Fruit fly (Drosophila melanogaster): ENCODE data around the gene pad.

pad gene

dm6 chr3R:16337053-16337385 lies 5.1 kb upstream of the pad start (continued):
- TF ChIP-seq YL-1 (GFP tag; optimal IDR thresholded peaks at IDR 0.05) (no peak), ind (GFP tag; optimal IDR thresholded peaks at IDR 0.05) (peak; percentile 41), CG43689 (GFP tag; IDR thresholded peaks at IDR 0.05) (no peak), CG7786 (GFP tag; optimal IDR thresholded peaks at IDR 0.05) (peak; percentile 51), Dek (tag; optimal IDR thresholded peaks at IDR 0.05) (no peak), E2f1 (GFP tag; IDR thresholded peaks at IDR 0.05) (peak; percentile 51), sim (GFP tag; IDR thresholded peaks at IDR 0.05) (peak; percentile 52; the same call in 1 of the 2 replicates), HLH3B (GFP tag; IDR thresholded peaks at IDR 0.05) (peak; percentile 36; the same call in 1 of the 2 replicates), CG17359 (tag; optimal IDR thresholded peaks at IDR 0.05) (peak; percentile 59), aop (GFP tag; IDR thresholded peaks at IDR 0.05) (no peak), CG8281 (tag; optimal IDR thresholded peaks at IDR 0.05) (no peak), Doc3 (GFP tag; IDR thresholded peaks at IDR 0.05; ENCODE audit: partially characterized antibody) (no peak), TFAM (GFP tag; optimal IDR thresholded peaks at IDR 0.05) (peak; percentile 4), CG11093 (GFP tag; IDR thresholded peaks at IDR 0.05) (peak; percentile 52; the same call in 2 of the 3 replicates), CG7357 (GFP tag; IDR thresholded peaks at IDR 0.05) (peak; percentile 33; the same call in 1 of the 3 replicates), CG10274 (GFP tag; optimal IDR thresholded peaks at IDR 0.05) (peak; percentile 31), CG16813 (GFP tag; IDR thresholded peaks at IDR 0.05; ENCODE audit: partially characterized antibody) (no peak), tio (GFP tag; optimal IDR thresholded peaks at IDR 0.05) (peak; percentile 39), Chrac-16 (GFP tag; optimal IDR thresholded peaks at IDR 0.05) (peak; percentile 68), pan (optimal IDR thresholded peaks at IDR 0.05) (no peak), pan (GFP tag; optimal IDR thresholded peaks at IDR 0.05 in 1 of 2, IDR thresholded peaks at IDR 0.05 in 1 of 2) (peak in 1 of 2 experiments; percentile 27), Bdp1 (GFP tag; optimal IDR thresholded peaks at IDR 0.05) (peak; percentile 42), CG8359 (GFP tag; optimal IDR thresholded peaks at IDR 0.05; ENCODE audit: borderline replicate concordance) (peak; percentile 63), unc-4 (GFP tag; IDR thresholded peaks at IDR 0.05; ENCODE audit: partially characterized antibody) (no peak), hb (GFP tag; IDR thresholded peaks at IDR 0.05; ENCODE audit: partially characterized antibody) (no peak), HHEX (GFP tag; optimal IDR thresholded peaks at IDR 0.05) (peak; percentile 20), jigr1 (GFP tag; IDR thresholded peaks at IDR 0.05) (no peak), mam (GFP tag; optimal IDR thresholded peaks at IDR 0.05) (peak; percentile 15), CG32532 (GFP tag; IDR thresholded peaks at IDR 0.05) (no peak), Med (GFP tag) (peak; percentile 89), CG10462 (GFP tag; optimal IDR thresholded peaks at IDR 0.05) (peak; percentile 36), CG7963 (GFP tag; IDR thresholded peaks at IDR 0.05; ENCODE audit: partially characterized antibody) (no peak), Hand (GFP tag; optimal IDR thresholded peaks at IDR 0.05) (no peak), dpn (GFP tag; optimal IDR thresholded peaks at IDR 0.05) (peak; percentile 18 to 30), pfk (GFP tag; optimal IDR thresholded peaks at IDR 0.05) (no peak), lilli (GFP tag; optimal IDR thresholded peaks at IDR 0.05) (peak; percentile 56), grau (tag; optimal IDR thresholded peaks at IDR 0.05) (peak; percentile 43), Bteb2 (GFP tag; optimal IDR thresholded peaks at IDR 0.05) (no peak), CG8388 (GFP tag; optimal IDR thresholded peaks at IDR 0.05) (peak; percentile 60), nerfin-1 (tag; optimal IDR thresholded peaks at IDR 0.05) (no peak), Rx (GFP tag; IDR thresholded peaks at IDR 0.05) (peak; percentile 46; the same call in 1 of the 2 replicates), CG17568 (GFP tag; optimal IDR thresholded peaks at IDR 0.05) (no peak), Dll (GFP tag; IDR thresholded peaks at IDR 0.05; ENCODE audit: partially characterized antibody) (no peak), ap (GFP tag; IDR thresholded peaks at IDR 0.05) (peak; percentile 45), CG33213 (GFP tag; optimal IDR thresholded peaks at IDR 0.05) (no peak), gro (GFP tag; optimal IDR thresholded peaks at IDR 0.05) (no peak), GATAe (GFP tag; conservative IDR thresholded peaks at IDR 0.05) (no peak), CG3995 (GFP tag; optimal IDR thresholded peaks at IDR 0.05) (no peak), pb (GFP tag; optimal IDR thresholded peaks at IDR 0.05) (peak; percentile 3), Deaf1 (tag; optimal IDR thresholded peaks at IDR 0.05) (no peak), pita (GFP tag; optimal IDR thresholded peaks at IDR 0.05) (no peak)
